Worm (Caenorhabditis elegans) whole organism, dauer: ENCODE measurements around the gene sptl-3.

Experiments
- unc-62 ChIP-seq: sonication (generic microtip); optimal IDR thresholded peaks from 2 replicates; lab custom pipeline; 2017; ENCODE audit warnings: missing biosample characterization, missing genetic modification reagents, missing genetic modification characterization

Gene sptl-3

ce11 chrV:13892457-13893375, at the start of gene sptl-3:
Gene sptl-3 (plus strand): TSS chrV:13893325.
- no peak for TF ChIP-seq unc-62 (GFP tag; lab: Kevin White, UChicago)

- no peak for TF ChIP-seq unc-62 (GFP tag; lab: Kevin White, UChicago)
Observed at ce11 chrV:13845136-13845535, 48.0 kb upstream of the sptl-3 start, which contains the start of gene srx-131. Gene srx-131 (plus strand): TSS chrV:13845436.

- no peak for TF ChIP-seq unc-62 (GFP tag; lab: Kevin White, UChicago)
Observed at ce11 chrV:13848379-13848778, 44.7 kb upstream of the sptl-3 start, which contains the start of gene srx-133. Gene srx-133 (plus strand): TSS chrV:13848679.

ce11 chrV:13850170-13850569, 43.0 kb upstream of the sptl-3 start, which contains the start of gene hpx-2:
Gene hpx-2 (plus strand): TSS chrV:13850470.
- TF ChIP-seq unc-62 (GFP tag; lab: Kevin White, UChicago) = no peak

- no peak for TF ChIP-seq unc-62 (GFP tag; lab: Kevin White, UChicago)
Observed at ce11 chrV:13854306-13854705, 38.8 kb upstream of the sptl-3 start, which contains the start of gene ttr-21. Gene ttr-21 (minus strand): TSS chrV:13854405.

- TF ChIP-seq unc-62 (GFP tag; lab: Kevin White, UChicago) = no peak
Observed at ce11 chrV:13856376-13856775, 36.7 kb upstream of the sptl-3 start, which contains the start of gene srx-134. Gene srx-134 (minus strand): TSS chrV:13856476.

- TF ChIP-seq unc-62 (GFP tag; lab: Kevin White, UChicago) = no peak
Observed at ce11 chrV:13857132-13857531, 36.0 kb upstream of the sptl-3 start, which contains the start of gene srx-136. Gene srx-136 (plus strand): TSS chrV:13857432.

- no peak for TF ChIP-seq unc-62 (GFP tag; lab: Kevin White, UChicago)
Observed at ce11 chrV:13858906-13859305, 34.2 kb upstream of the sptl-3 start, which contains the start of gene srx-135. Gene srx-135 (plus strand): TSS chrV:13859206.

ce11 chrV:13862505-13862904, 30.6 kb upstream of the sptl-3 start, which contains the start of gene srx-137:
Gene srx-137 (plus strand): TSS chrV:13862805.
- TF ChIP-seq unc-62 (GFP tag; lab: Kevin White, UChicago) = no peak

- no peak for TF ChIP-seq unc-62 (GFP tag; lab: Kevin White, UChicago)
Observed at ce11 chrV:13863700-13864099, 29.4 kb upstream of the sptl-3 start.

- no peak for TF ChIP-seq unc-62 (GFP tag; lab: Kevin White, UChicago)
Observed at ce11 chrV:13866353-13866752, 26.8 kb upstream of the sptl-3 start, which contains the start of gene nhr-175. Gene nhr-175 (plus strand): TSS chrV:13866691.

- no peak for TF ChIP-seq unc-62 (GFP tag; lab: Kevin White, UChicago)
Observed at ce11 chrV:13869551-13869950, 23.6 kb upstream of the sptl-3 start.

- TF ChIP-seq unc-62 (GFP tag; lab: Kevin White, UChicago) = no peak
Observed at ce11 chrV:13872895-13873294, 20.2 kb upstream of the sptl-3 start, which contains the start of gene cpt-5. Gene cpt-5 (plus strand): TSS chrV:13873195.

- no peak for TF ChIP-seq unc-62 (GFP tag; lab: Kevin White, UChicago)
Observed at ce11 chrV:13873323-13873722, 19.8 kb upstream of the sptl-3 start.

ce11 chrV:13876529-13876928, 16.6 kb upstream of the sptl-3 start, which contains the start of gene T22G5.1:
Gene T22G5.1 (plus strand): TSS chrV:13876829.
- TF ChIP-seq unc-62 (GFP tag; lab: Kevin White, UChicago) = no peak

ce11 chrV:13878226-13878625, 14.9 kb upstream of the sptl-3 start:
- TF ChIP-seq unc-62 (GFP tag; lab: Kevin White, UChicago) = no peak
